Fruit fly (Drosophila melanogaster): Measurements from ENCODE around the gene CG31248.

Gene CG31248

dm6 chr3R:7124109-7124639 is 4.9 kb upstream of the CG31248 start, which contains the start of the genes Alh and CG10098 (continued):
- TF ChIP-seq Ptx1 (GFP tag; IDR thresholded peaks at IDR 0.05) (peak; percentile 87), gt (GFP tag; IDR thresholded peaks at IDR 0.05) (peak; percentile 56; the same call in 1 of the 2 replicates), D19B (GFP tag; optimal IDR thresholded peaks at IDR 0.05) (peak; percentile 72), CG17359 (tag; optimal IDR thresholded peaks at IDR 0.05) (peak; percentile 73), YL-1 (GFP tag; optimal IDR thresholded peaks at IDR 0.05) (peak; percentile 47), HLHmδ (GFP tag; optimal IDR thresholded peaks at IDR 0.05) (no peak), gem (tag; optimal IDR thresholded peaks at IDR 0.05) (peak; percentile 88), CG2120 (GFP tag; optimal IDR thresholded peaks at IDR 0.05) (peak; percentile 94), abd-A (tag; optimal IDR thresholded peaks at IDR 0.05) (no peak), CG8290 (GFP tag; optimal IDR thresholded peaks at IDR 0.05) (peak; percentile 70), CG8290 (tag; optimal IDR thresholded peaks at IDR 0.05) (peak; percentile 46 to 69), CG14860 (GFP tag; IDR thresholded peaks at IDR 0.05; ENCODE audit: partially characterized antibody) (peak; percentile 63), HmgZ (tag; optimal IDR thresholded peaks at IDR 0.05) (peak; percentile 51), Mrtf (GFP tag; IDR thresholded peaks at IDR 0.05) (peak; percentile 82; the same call in 2 of the 3 replicates), CG17328 (GFP tag; IDR thresholded peaks at IDR 0.05) (peak; percentile 73), bcd (GFP tag; optimal IDR thresholded peaks at IDR 0.05) (peak; percentile 79), CG9817 (tag; optimal IDR thresholded peaks at IDR 0.05) (peak; percentile 91), CG8089 (GFP tag; optimal IDR thresholded peaks at IDR 0.05) (peak; percentile 67), oc (tag; optimal IDR thresholded peaks at IDR 0.05) (no peak), cato (GFP tag; optimal IDR thresholded peaks at IDR 0.05; ENCODE audit: borderline replicate concordance) (peak; percentile 74), CG31224 (GFP tag; IDR thresholded peaks at IDR 0.05) (peak; percentile 54; the same call in 1 of the 2 replicates), CG18619 (GFP tag; optimal IDR thresholded peaks at IDR 0.05) (peak; percentile 85), CG11093 (GFP tag; IDR thresholded peaks at IDR 0.05) (peak; percentile 75; the same call in 1 of the 3 replicates), CG1647 (GFP tag; optimal IDR thresholded peaks at IDR 0.05) (peak; percentile 87), CG8765 (GFP tag; IDR thresholded peaks at IDR 0.05) (peak; percentile 68; the same call in 1 of the 2 replicates), CG9876 (GFP tag; optimal IDR thresholded peaks at IDR 0.05) (peak; percentile 87), NFAT (GFP tag; IDR thresholded peaks at IDR 0.05) (peak; percentile 87), CG18764 (GFP tag; optimal IDR thresholded peaks at IDR 0.05) (peak; percentile 77), Lpt (GFP tag; optimal IDR thresholded peaks at IDR 0.05) (no peak), sob (GFP tag; IDR thresholded peaks at IDR 0.05) (peak; percentile 80), ems (GFP tag; optimal IDR thresholded peaks at IDR 0.05) (peak; percentile 79), CG6813 (GFP tag; optimal IDR thresholded peaks at IDR 0.05) (peak; percentile 10), CG32767 (GFP tag; IDR thresholded peaks at IDR 0.05) (peak; percentile 44; the same call in 1 of the 2 replicates), Adf1 (GFP tag; IDR thresholded peaks at IDR 0.05) (no peak), wdn (GFP tag; IDR thresholded peaks at IDR 0.05) (peak; percentile 59; the same call in 1 of the 2 replicates), ham (GFP tag; IDR thresholded peaks at IDR 0.05) (peak; percentile 64; the same call in 1 of the 2 replicates), CG2889 (GFP tag; IDR thresholded peaks at IDR 0.05) (peak; percentile 68; the same call in 1 of the 3 replicates), hbn (GFP tag; IDR thresholded peaks at IDR 0.05; ENCODE audit: partially characterized antibody) (peak; percentile 50; the same call in 1 of the 2 replicates), Ada2b (GFP tag; IDR thresholded peaks at IDR 0.05) (peak; percentile 73), CG10147 (GFP tag; optimal IDR thresholded peaks at IDR 0.05) (peak; percentile 75), CG5180 (GFP tag; optimal IDR thresholded peaks at IDR 0.05) (peak; percentile 40), emc (GFP tag; optimal IDR thresholded peaks at IDR 0.05) (peak; percentile 69), CG11723 (GFP tag; optimal IDR thresholded peaks at IDR 0.05) (peak; percentile 73), grn (GFP tag; optimal IDR thresholded peaks at IDR 0.05) (peak; percentile 22), maf-S (GFP tag; optimal IDR thresholded peaks at IDR 0.05) (peak; percentile 74), CG34422 (GFP tag; IDR thresholded peaks at IDR 0.05) (peak; percentile 69; the same call in 1 of the 3 replicates), CrebB (tag; optimal IDR thresholded peaks at IDR 0.05) (no peak), Fer2 (tag; optimal IDR thresholded peaks at IDR 0.05) (peak; percentile 79), MESR4 (GFP tag; optimal IDR thresholded peaks at IDR 0.05) (no peak), CG16779 (GFP tag; IDR thresholded peaks at IDR 0.05) (peak; percentile 50)

Data from whole organism, embryonic.